Fruit fly (Drosophila melanogaster) whole organism, wandering third instar larva: Measurements from ENCODE around the gene CG9021.
A peak's percentile ranks its signal among the peaks of the same experiment; 100 is the strongest.

Experiments
- Dif ChIP-seq: fragments of 200-275, 200-300 bp; sonication (Bioruptor generic); optimal IDR thresholded peaks from 2 replicates; lab custom pipeline; 2018; ENCODE audit warnings: missing biosample characterization, missing genetic modification characterization; ENCODE audit not compliant: partially characterized antibody
- Hr78 ChIP-seq: fragments of >200 bp; optimal IDR thresholded peaks from 2 replicates; lab custom pipeline; 2017; ENCODE audit warnings: missing biosample characterization, missing genetic modification characterization
- Hr83 ChIP-seq: fragments of 200-300 bp; sonication (Bioruptor generic); optimal IDR thresholded peaks from 2 replicates; lab custom pipeline; 2016; ENCODE audit warnings: missing biosample characterization, mild to moderate bottlenecking, missing genetic modification characterization, moderate library complexity; ENCODE audit not compliant: poor library complexity, severe bottlenecking

- TF ChIP-seq Dif: peak; percentile 75
- peak; percentile 30 for TF ChIP-seq Hr83 (GFP tag; lab: Kevin White, UChicago)
- TF ChIP-seq Hr78 (GFP tag; lab: Kevin White, UChicago): no peak
These were observed 40.1 kb upstream of the CG9021 start for dm6 chr2L:5944305-5945282.
